Fruit fly (Drosophila melanogaster) whole organism, embryonic: ENCODE data around the gene CG13601.

Experiments
- ATbp ChIP-seq: fragments of 200-800 bp; sonication (Bioruptor generic); optimal IDR thresholded peaks from 2 replicates; lab custom pipeline; 2017; ENCODE audit warnings: missing biosample characterization, mild to moderate bottlenecking, missing genetic modification characterization, missing genetic modification reagents
- Asciz ChIP-seq: fragments of 200-800 bp; sonication (Bioruptor generic); optimal IDR thresholded peaks from 2 replicates; lab custom pipeline; 2017; ENCODE audit warnings: missing biosample characterization, mild to moderate bottlenecking, missing genetic modification characterization, missing genetic modification reagents
- Bdp1 ChIP-seq: fragments of 200-800 bp; sonication (Bioruptor generic); optimal IDR thresholded peaks from 3 replicates; lab custom pipeline; 2016; ENCODE audit warnings: missing biosample characterization, missing genetic modification characterization
- Bgb ChIP-seq: fragments of 200-800 bp; sonication (Bioruptor generic); IDR thresholded peaks from 2 replicates; pipeline ENCODE4 v1.3.6; 2022; ENCODE audit warnings: missing biosample characterization, missing genetic modification characterization; ENCODE audit not compliant: partially characterized antibody
- CG10431 ChIP-seq: fragments of 200-800 bp; sonication (Bioruptor generic); optimal IDR thresholded peaks from 3 replicates; lab custom pipeline; 2018; ENCODE audit warnings: missing biosample characterization, mild to moderate bottlenecking, missing genetic modification characterization
- CG11085 ChIP-seq: fragments of 200-800 bp; sonication (Bioruptor generic); IDR thresholded peaks from 2 replicates; pipeline ENCODE4 v1.3.6; 2022; ENCODE audit warnings: missing biosample characterization, missing genetic modification characterization
- CG11093 ChIP-seq: fragments of 200-800 bp; sonication (Bioruptor generic); IDR thresholded peaks from 3 replicates; pipeline ENCODE4 v1.3.6; 2022; ENCODE audit warnings: missing biosample characterization, missing genetic modification characterization
- CG11560 ChIP-seq: fragments of 200-800 bp; sonication (Bioruptor generic); IDR thresholded peaks from 3 replicates; pipeline ENCODE4 v1.3.6; 2022; ENCODE audit warnings: missing biosample characterization, missing genetic modification characterization
- CG14014 ChIP-seq: fragments of 200-800 bp; sonication (Bioruptor generic); IDR thresholded peaks from 2 replicates; pipeline ENCODE4 v1.3.6; 2022; ENCODE audit warnings: missing biosample characterization, missing genetic modification characterization
- CG14965 ChIP-seq: fragments of 200-800 bp; sonication (Bioruptor generic); optimal IDR thresholded peaks from 2 replicates; lab custom pipeline; 2016; ENCODE audit warnings: missing biosample characterization, missing genetic modification characterization, borderline replicate concordance
- CG15011 ChIP-seq: fragments of 200-800 bp; sonication (Bioruptor generic); optimal IDR thresholded peaks from 3 replicates; lab custom pipeline; 2018; ENCODE audit warnings: missing biosample characterization, mild to moderate bottlenecking, missing genetic modification characterization
- CG16815 ChIP-seq: fragments of 200-800 bp; sonication (Bioruptor generic); optimal IDR thresholded peaks from 3 replicates; lab custom pipeline; 2017; ENCODE audit warnings: missing biosample characterization, mild to moderate bottlenecking, missing genetic modification characterization
- CG31441 ChIP-seq: fragments of 200-800 bp; sonication (Bioruptor generic); IDR thresholded peaks from 2 replicates; pipeline ENCODE4 v1.3.6; 2022; ENCODE audit warnings: missing biosample characterization, missing genetic modification characterization
- CG3281 ChIP-seq: fragments of 200-800 bp; sonication (Bioruptor generic); optimal IDR thresholded peaks from 3 replicates; lab custom pipeline; 2017; ENCODE audit warnings: missing biosample characterization, mild to moderate bottlenecking, missing genetic modification characterization
- CG3847 ChIP-seq: fragments of 200-800 bp; sonication (Bioruptor generic); IDR thresholded peaks from 2 replicates; pipeline ENCODE4 v1.3.6; 2022; ENCODE audit warnings: missing biosample characterization, missing genetic modification characterization
- CG4424 ChIP-seq: fragments of 200-800 bp; sonication (Bioruptor generic); optimal IDR thresholded peaks from 3 replicates; lab custom pipeline; 2016; ENCODE audit warnings: missing biosample characterization, missing genetic modification characterization
- CG6254 ChIP-seq: fragments of 200-800 bp; sonication (Bioruptor generic); optimal IDR thresholded peaks from 3 replicates; lab custom pipeline; 2017; ENCODE audit warnings: mild to moderate bottlenecking, missing biosample characterization, missing genetic modification reagents, missing genetic modification characterization
- CG6791 ChIP-seq: fragments of 200-800 bp; sonication (Bioruptor generic); IDR thresholded peaks from 3 replicates; pipeline ENCODE4 v1.3.6; 2022; ENCODE audit warnings: missing biosample characterization, missing genetic modification characterization; ENCODE audit not compliant: partially characterized antibody
- CG7372 ChIP-seq: fragments of 200-800 bp; sonication (Bioruptor generic); IDR thresholded peaks from 2 replicates; pipeline ENCODE4 v1.3.6; 2022; ENCODE audit warnings: missing biosample characterization, missing genetic modification characterization
- CG8944 ChIP-seq: fragments of 200-800 bp; sonication (Bioruptor generic); optimal IDR thresholded peaks from 3 replicates; lab custom pipeline; 2016; ENCODE audit warnings: missing biosample characterization, missing genetic modification characterization
- CG9609 ChIP-seq: fragments of 200-800 bp; sonication (Bioruptor generic); optimal IDR thresholded peaks from 3 replicates; lab custom pipeline; 2016; ENCODE audit warnings: missing biosample characterization, missing genetic modification characterization
- CG9727 ChIP-seq: fragments of 200-800 bp; sonication (Bioruptor generic); optimal IDR thresholded peaks from 3 replicates; lab custom pipeline; 2017; ENCODE audit warnings: missing biosample characterization, mild to moderate bottlenecking, missing genetic modification characterization
- Dip2 ChIP-seq: fragments of 200-800 bp; sonication (Bioruptor generic); IDR thresholded peaks from 2 replicates; pipeline ENCODE4 v1.3.6; 2022; ENCODE audit warnings: missing biosample characterization, missing genetic modification characterization
- Doc2 ChIP-seq: fragments of 200-800 bp; sonication (Bioruptor generic); IDR thresholded peaks from 2 replicates; pipeline ENCODE4 v1.3.6; 2022; ENCODE audit warnings: missing biosample characterization, missing genetic modification characterization
- Eip74EF ChIP-seq, 2 experiments: fragments of 200-800 bp in 1 of 2; fragments of >200 bp in 1 of 2; sonication (Bioruptor generic) in 1 of 2; optimal IDR thresholded peaks; 2 replicates each; lab custom pipeline; 2017 to 2019; ENCODE audit warnings: missing biosample characterization in 2 of 2, missing genetic modification characterization in 2 of 2, mild to moderate bottlenecking in 1 of 2, moderate library complexity in 1 of 2
- GATAe ChIP-seq: fragments of 200-800 bp; sonication (Bioruptor generic); conservative IDR thresholded peaks from 2 replicates; pipeline ENCODE4 v1.3.6; 2022; ENCODE audit warnings: missing biosample characterization, missing genetic modification characterization
- HHEX ChIP-seq: fragments of 200-800 bp; sonication (Bioruptor generic); optimal IDR thresholded peaks from 3 replicates; lab custom pipeline; 2017; ENCODE audit warnings: missing biosample characterization, mild to moderate bottlenecking, missing genetic modification characterization, missing genetic modification reagents
- Lhr ChIP-seq: fragments of 200-800 bp; sonication (Bioruptor generic); optimal IDR thresholded peaks from 3 replicates; lab custom pipeline; 2017; ENCODE audit warnings: mild to moderate bottlenecking, missing biosample characterization, missing genetic modification reagents, missing genetic modification characterization
- MESR4 ChIP-seq: fragments of 200-800 bp; sonication (Bioruptor generic); optimal IDR thresholded peaks from 2 replicates; lab custom pipeline; 2018; ENCODE audit warnings: missing biosample characterization, mild to moderate bottlenecking, missing genetic modification characterization, moderate library complexity
- Meics ChIP-seq: fragments of 200-800 bp; sonication (Bioruptor generic); optimal IDR thresholded peaks from 2 replicates; lab custom pipeline; 2017; ENCODE audit warnings: missing biosample characterization, mild to moderate bottlenecking, missing genetic modification characterization
- NK7.1 ChIP-seq: fragments of 200-800 bp; sonication (Bioruptor generic); optimal IDR thresholded peaks from 3 replicates; lab custom pipeline; 2016; ENCODE audit warnings: missing biosample characterization, missing genetic modification characterization
- PHDP ChIP-seq: fragments of 200-800 bp; sonication (Bioruptor generic); optimal IDR thresholded peaks from 3 replicates; lab custom pipeline; 2018; ENCODE audit warnings: missing biosample characterization, mild to moderate bottlenecking, missing genetic modification characterization, moderate library complexity
- bowl ChIP-seq: fragments of 200-800 bp; sonication (Bioruptor generic); IDR thresholded peaks from 2 replicates; pipeline ENCODE4 v1.3.6; 2022; ENCODE audit warnings: missing biosample characterization, missing genetic modification characterization
- da ChIP-seq: fragments of 200-800 bp; sonication (Bioruptor generic); optimal IDR thresholded peaks from 2 replicates; lab custom pipeline; 2016; ENCODE audit warnings: missing biosample characterization, missing genetic modification characterization
- dan ChIP-seq: fragments of 200-800 bp; sonication (Bioruptor generic); IDR thresholded peaks from 2 replicates; pipeline ENCODE4 v1.3.6; 2022; ENCODE audit warnings: missing biosample characterization, missing genetic modification characterization
- exex ChIP-seq: fragments of 200-800 bp; sonication (Bioruptor generic); optimal IDR thresholded peaks from 4 replicates; lab custom pipeline; 2018; ENCODE audit warnings: missing biosample characterization, mild to moderate bottlenecking, missing genetic modification characterization, moderate library complexity
- eyg ChIP-seq: fragments of 200-800 bp; sonication (Bioruptor generic); optimal IDR thresholded peaks from 3 replicates; lab custom pipeline; 2016; ENCODE audit warnings: missing biosample characterization, missing genetic modification characterization
- gsb-n ChIP-seq: fragments of 200-800 bp; sonication (Bioruptor generic); optimal IDR thresholded peaks from 3 replicates; lab custom pipeline; 2018; ENCODE audit warnings: missing biosample characterization, mild to moderate bottlenecking, missing genetic modification characterization
- her ChIP-seq: fragments of 200-800 bp; sonication (Bioruptor generic); optimal IDR thresholded peaks from 2 replicates; lab custom pipeline; 2016; ENCODE audit warnings: missing biosample characterization, missing genetic modification characterization
- hkb ChIP-seq, 2 experiments: fragments of 200-800 bp in 1 of 2; fragments of >200 bp in 1 of 2; sonication (Bioruptor generic) in 1 of 2; IDR thresholded peaks in 1 of 2; optimal IDR thresholded peaks in 1 of 2; 2 replicates each; pipeline versions ENCODE4 v1.3.6 to Lab custom; 2017 to 2022; ENCODE audit warnings: missing biosample characterization in 1 of 2, missing genetic modification characterization in 1 of 2
- pan ChIP-seq, 4 experiments: fragments of >200 bp in 3 of 4; fragments of 200-800 bp in 1 of 4; sonication (Bioruptor generic) in 1 of 4; optimal IDR thresholded peaks in 3 of 4; IDR thresholded peaks in 1 of 4; 2 replicates each; pipeline versions ENCODE4 v1.3.6 to Lab custom; 2017 to 2022; ENCODE audit warnings: missing biosample characterization in 2 of 4, missing genetic modification characterization in 2 of 4, mixed read lengths in 1 of 4
- slp2 ChIP-seq: fragments of 200-800 bp; sonication (Bioruptor generic); optimal IDR thresholded peaks from 2 replicates; lab custom pipeline; 2016; ENCODE audit warnings: missing biosample characterization, missing genetic modification characterization
- sug ChIP-seq: fragments of 200-800 bp; optimal IDR thresholded peaks from 2 replicates; lab custom pipeline; 2019; ENCODE audit warnings: missing biosample characterization, mild to moderate bottlenecking, missing genetic modification characterization, moderate library complexity
- toy ChIP-seq: fragments of 200-800 bp; sonication (Bioruptor generic); IDR thresholded peaks from 2 replicates; pipeline ENCODE4 v1.3.6; 2022; ENCODE audit warnings: missing biosample characterization, missing genetic modification characterization
- wor ChIP-seq: fragments of 200-800 bp; sonication (Bioruptor generic); IDR thresholded peaks from 2 replicates; pipeline ENCODE4 v1.3.6; 2022; ENCODE audit warnings: missing biosample characterization, missing genetic modification characterization
- zf30C ChIP-seq: fragments of 200-800 bp; sonication (Bioruptor generic); optimal IDR thresholded peaks from 3 replicates; lab custom pipeline; 2018; ENCODE audit warnings: missing biosample characterization, mild to moderate bottlenecking, missing genetic modification characterization
- zfh2 ChIP-seq: fragments of 200-800 bp; sonication (Bioruptor generic); optimal IDR thresholded peaks from 2 replicates; lab custom pipeline; 2016; ENCODE audit warnings: missing biosample characterization, missing genetic modification characterization

Gene CG13601

DNA sequence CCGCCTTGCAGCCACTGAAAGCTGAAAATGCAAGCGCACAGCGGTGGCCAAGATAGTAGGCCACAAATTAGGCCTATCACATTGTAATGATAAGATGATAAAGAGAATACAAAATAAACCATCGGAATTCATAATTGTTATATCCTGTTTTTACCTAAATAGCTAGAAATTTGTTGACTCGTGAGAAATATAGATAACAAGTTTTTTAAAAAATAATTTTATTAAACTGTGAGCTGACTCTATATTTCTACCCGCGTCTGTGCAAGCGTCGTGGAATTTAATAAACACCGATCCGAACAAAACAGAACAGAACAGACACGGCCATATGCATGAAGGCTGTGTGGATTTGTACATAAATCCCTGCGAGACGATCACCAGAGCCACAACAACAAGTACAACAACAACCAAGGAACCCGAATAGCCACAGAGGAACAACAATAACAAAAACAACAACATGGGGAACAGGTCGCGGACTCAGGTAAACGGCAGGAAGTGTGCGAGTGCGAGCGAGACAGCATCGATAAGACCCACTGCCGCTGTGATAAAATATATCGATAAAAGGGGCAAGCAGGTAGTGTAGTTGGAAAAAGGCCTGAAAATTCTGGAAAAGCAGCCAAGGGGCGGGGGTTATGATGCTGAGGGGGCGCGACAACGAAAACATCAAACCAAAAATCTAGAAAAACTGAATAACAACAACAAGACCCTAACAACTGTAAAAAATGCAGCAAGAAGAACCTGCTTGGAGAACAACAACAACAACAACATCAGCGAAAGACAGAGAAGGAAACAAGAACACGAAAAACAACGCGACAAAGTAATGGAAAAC, 41.0 kb downstream of the CG13601 start (continued):
- TF ChIP-seq hkb (optimal IDR thresholded peaks at IDR 0.05; lab: Kevin White, UChicago) (no peak), hkb (GFP tag; IDR thresholded peaks at IDR 0.05; lab: Robert Waterston, UW) (peak; percentile 87), her (GFP tag; lab: Kevin White, UChicago) (peak; percentile 15), MESR4 (GFP tag; lab: Kevin White, UChicago) (peak; percentile 3), ATbp (GFP tag; lab: Kevin White, UChicago) (peak; percentile 89), Doc2 (no peak), CG31441 (GFP tag; lab: Robert Waterston, UW) (peak; percentile 93), CG3281 (GFP tag; lab: Kevin White, UChicago) (peak; percentile 62), CG8944 (GFP tag; lab: Kevin White, UChicago) (peak; percentile 68), pan (optimal IDR thresholded peaks at IDR 0.05; lab: Kevin White, UChicago) (no peak), pan (GFP tag; optimal IDR thresholded peaks at IDR 0.05 in 1 of 2, IDR thresholded peaks at IDR 0.05 in 1 of 2) (peak in 1 of 2 experiments; percentile 77), CG4424 (peak; percentile 88), CG11085 (GFP tag; lab: Robert Waterston, UW) (0 out of 2 replicates have a peak, but pooled peaks have one; percentile 24), exex (tag; lab: Kevin White, UChicago) (peak; percentile 11), CG9609 (GFP tag; lab: Kevin White, UChicago) (peak; percentile 64), CG6791 (no peak), eyg (peak; percentile 53), GATAe (GFP tag; lab: Robert Waterston, UW) (0 out of 2 replicates have a peak, but pooled peaks have one; percentile 10), toy (GFP tag; lab: Robert Waterston, UW) (no peak), CG7372 (GFP tag; lab: Robert Waterston, UW) (peak; percentile 81), Asciz (GFP tag; lab: Kevin White, UChicago) (peak; percentile 84), wor (peak; percentile 72), HHEX (GFP tag; lab: Kevin White, UChicago) (peak; percentile 74), NK7.1 (GFP tag; lab: Kevin White, UChicago) (peak; percentile 40), da (GFP tag; lab: Kevin White, UChicago) (no peak), CG14965 (no peak), sug (tag; lab: Kevin White, UChicago) (peak; percentile 18), CG10431 (peak; percentile 81), CG11560 (tag; lab: Robert Waterston, UW) (peak; percentile 52; the same call in 1 of the 3 replicates), zfh2 (GFP tag; lab: Kevin White, UChicago) (peak; percentile 8), CG14014 (GFP tag; lab: Robert Waterston, UW) (peak; percentile 77), CG15011 (GFP tag; lab: Kevin White, UChicago) (peak; percentile 69), dan (peak; percentile 57; the same call in 1 of the 2 replicates), CG9727 (peak; percentile 92), Dip2 (no peak), bowl (no peak), CG6254 (peak; percentile 91), CG16815 (peak; percentile 83), PHDP (peak; percentile 86), Bgb (GFP tag; lab: Robert Waterston, UW) (no peak), Bdp1 (GFP tag; lab: Kevin White, UChicago) (peak; percentile 68), Eip74EF (GFP tag; optimal IDR thresholded peaks at IDR 0.05; lab: Kevin White, UChicago) (peak in 1 of 2 experiments; percentile 81), CG11093 (GFP tag; lab: Robert Waterston, UW) (peak; percentile 75), CG3847 (GFP tag; lab: Robert Waterston, UW) (peak; percentile 49), Meics (GFP tag; lab: Kevin White, UChicago) (peak; percentile 72), gsb-n (peak; percentile 94), Lhr (GFP tag; lab: Kevin White, UChicago) (peak; percentile 77), zf30C (GFP tag; lab: Kevin White, UChicago) (no peak), slp2 (GFP tag; lab: Kevin White, UChicago) (peak; percentile 64)
